Worm (Caenorhabditis elegans) whole organism, late embryonic: ENCODE data around the gene C06E4.5.

Source experiments
- dmd-4 ChIP-seq: sonication (generic microtip); optimal IDR thresholded peaks from 2 replicates; lab custom pipeline; 2016; ENCODE audit warnings: borderline replicate concordance, missing genetic modification characterization, missing compliant biosample characterization
- pha-4 ChIP-seq: fragments of 150-350 bp; optimal IDR thresholded peaks from 2 replicates; lab custom pipeline; 2018; ENCODE audit warnings: missing biosample characterization, missing genetic modification reagents, missing genetic modification characterization

DNA sequence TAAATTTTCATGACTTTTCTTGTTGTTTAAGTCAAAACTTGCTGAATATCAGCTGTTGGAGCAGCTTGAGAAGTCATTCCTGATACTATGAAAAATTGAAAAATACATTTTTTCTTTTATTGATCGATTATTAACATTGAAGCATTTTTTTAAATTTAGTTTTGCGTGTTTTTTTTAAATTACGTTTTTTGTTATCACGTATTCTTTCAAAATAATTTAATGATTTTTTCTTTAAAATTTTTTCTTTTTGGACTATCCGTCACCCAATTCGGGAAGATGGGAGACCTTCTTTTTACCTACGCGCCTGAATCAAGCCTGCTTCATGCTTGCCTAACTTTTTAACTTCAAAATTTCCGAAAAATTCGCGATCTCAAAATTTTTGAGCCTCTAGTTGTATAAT, 39.3 kb downstream of the C06E4.5 start, which contains the start of gene F42C5.5:
- TF ChIP-seq dmd-4 (tag; lab: Kevin White, UChicago) (no peak), pha-4 (tag; lab: Kevin White, UChicago) (no peak)
